Worm (Caenorhabditis elegans) whole organism, L3 larva: ENCODE results near the gene dhs-6.

ENCODE experiments used
- eor-1 ChIP-seq, 2 experiments: fragments of 150-350 bp; optimal IDR thresholded peaks; 2 replicates each; lab custom pipeline; 2014 to 2018; ENCODE audit warnings: missing biosample characterization in 2 of 2, missing genetic modification characterization in 2 of 2
- mdl-1 ChIP-seq: fragments of 150-350 bp; optimal IDR thresholded peaks from 2 replicates; lab custom pipeline; 2014; ENCODE audit warnings: missing biosample characterization, missing genetic modification characterization
- nhr-25 ChIP-seq: sonication (generic microtip); optimal IDR thresholded peaks from 2 replicates; lab custom pipeline; 2017; ENCODE audit warnings: missing biosample characterization, missing genetic modification characterization

- no peak for TF ChIP-seq nhr-25 (tag; lab: Kevin White, UChicago)
- TF ChIP-seq eor-1 (tag; optimal IDR thresholded peaks at IDR 0.05; lab: Kevin White, UChicago) = no peak
- TF ChIP-seq mdl-1 (tag; lab: Kevin White, UChicago) = no peak
Measured at ce11 chrII:5594210-5594764, 24.8 kb downstream of the dhs-6 start, which contains the start of gene ttc-4.
